Fruit fly (Drosophila melanogaster) Kc167 (cell line): ENCODE data around the gene RPA2.

Experiments used
- Myc ChIP-seq: fragments of >200 bp; optimal IDR thresholded peaks from 2 replicates; lab custom pipeline; 2017; ENCODE audit warnings: missing external identifiers
- Sin3A ChIP-seq: fragments of >200 bp; optimal IDR thresholded peaks from 2 replicates; lab custom pipeline; 2018; ENCODE audit warnings: missing external identifiers
- h ChIP-seq: fragments of >200 bp; optimal IDR thresholded peaks from 3 replicates; lab custom pipeline; 2018; ENCODE audit warnings: missing external identifiers
- psq ChIP-seq: fragments of >200 bp; optimal IDR thresholded peaks from 2 replicates; lab custom pipeline; 2017; ENCODE audit warnings: missing external identifiers
- ttk ChIP-seq: sonication (Bioruptor generic); optimal IDR thresholded peaks from 2 replicates; lab custom pipeline; 2017; ENCODE audit warnings: missing external identifiers

DNA sequence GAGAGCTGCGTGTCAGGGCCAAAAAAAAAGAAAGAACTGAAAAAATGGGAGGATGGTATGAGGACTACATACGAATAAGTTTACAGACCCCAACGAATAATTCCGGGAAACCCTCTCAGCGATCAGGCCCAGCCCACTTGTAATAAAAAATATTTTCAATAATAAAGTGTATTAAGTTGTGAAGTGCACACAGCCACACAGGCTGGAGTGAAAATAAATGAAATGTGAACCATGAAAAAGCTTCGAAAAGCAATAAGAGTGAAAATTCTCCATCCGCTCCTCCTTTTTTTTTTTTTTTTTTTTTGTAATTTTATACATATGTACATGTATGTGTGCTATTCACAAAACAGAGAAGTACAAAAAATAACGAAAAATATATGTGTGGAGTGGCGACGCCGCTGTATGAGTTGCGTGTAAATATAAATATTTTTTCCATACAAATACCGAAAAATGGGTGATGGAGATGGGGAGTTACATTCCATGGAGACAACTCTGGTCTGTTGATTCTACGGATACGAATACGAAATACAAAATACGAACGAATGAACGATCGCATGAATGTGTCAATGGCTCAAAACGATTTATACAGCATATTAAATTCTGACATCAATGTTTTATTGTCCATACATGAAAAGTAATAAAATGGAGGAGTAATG, 45.8 kb upstream of the RPA2 start:
- TF ChIP-seq ttk (lab: Kevin White, UChicago) (no peak), h (lab: Kevin White, UChicago) (no peak), psq (lab: Kevin White, UChicago) (no peak), Myc (lab: Kevin White, UChicago) (no peak), Sin3A (lab: Kevin White, UChicago) (no peak)
